Worm (Caenorhabditis elegans) whole organism, mixed stage, embryonic: ENCODE results near the gene F55G7.4.

Experiments used
- M03D4.4 ChIP-seq: sonication (generic microtip); optimal IDR thresholded peaks from 2 replicates; lab custom pipeline; 2017; ENCODE audit warnings: mild to moderate bottlenecking, missing genetic modification characterization, missing compliant biosample characterization
- bed-3 ChIP-seq: fragments of 200-800 bp; sonication (Bioruptor generic); optimal IDR thresholded peaks from 3 replicates; lab custom pipeline; 2018; ENCODE audit warnings: mild to moderate bottlenecking, missing genetic modification characterization, moderate library complexity, missing compliant biosample characterization
- blmp-1 ChIP-seq: fragments of 150-350 bp; optimal IDR thresholded peaks from 2 replicates; lab custom pipeline; 2014; ENCODE audit warnings: missing biosample characterization, missing genetic modification characterization
- ceh-39 ChIP-seq: fragments of 150-350 bp; optimal IDR thresholded peaks from 2 replicates; lab custom pipeline; 2014; ENCODE audit warnings: missing biosample characterization, missing genetic modification characterization
- ceh-43 ChIP-seq: fragments of 200-800 bp; sonication (Bioruptor generic); optimal IDR thresholded peaks from 2 replicates; lab custom pipeline; 2018; ENCODE audit warnings: mild to moderate bottlenecking, missing genetic modification characterization, moderate library complexity, missing compliant biosample characterization
- cnd-1 ChIP-seq: fragments of 200-800 bp; sonication (Bioruptor generic); optimal IDR thresholded peaks from 2 replicates; lab custom pipeline; 2018; ENCODE audit warnings: mild to moderate bottlenecking, missing genetic modification characterization, missing compliant biosample characterization
- elt-1 ChIP-seq: sonication (generic microtip); optimal IDR thresholded peaks from 2 replicates; lab custom pipeline; 2017; ENCODE audit warnings: missing genetic modification characterization, mild to moderate bottlenecking, missing compliant biosample characterization, antibody characterized with exemption, moderate library complexity, borderline replicate concordance; ENCODE audit not compliant: insufficient read depth
- elt-3 ChIP-seq: fragments of 150-350 bp; optimal IDR thresholded peaks from 2 replicates; lab custom pipeline; 2014; ENCODE audit warnings: missing biosample characterization, missing genetic modification characterization
- flh-1 ChIP-seq: fragments of 200-800 bp; sonication (Bioruptor generic); optimal IDR thresholded peaks from 2 replicates; lab custom pipeline; 2018; ENCODE audit warnings: mild to moderate bottlenecking, missing genetic modification characterization, moderate library complexity, missing compliant biosample characterization
- ham-2 ChIP-seq: fragments of 200-800 bp; sonication (Bioruptor generic); optimal IDR thresholded peaks from 2 replicates; lab custom pipeline; 2018; ENCODE audit warnings: mild to moderate bottlenecking, missing genetic modification characterization, missing compliant biosample characterization
- hlh-1 ChIP-seq: fragments of 150-350 bp; optimal IDR thresholded peaks from 2 replicates; lab custom pipeline; 2014; ENCODE audit warnings: missing biosample characterization, missing genetic modification reagents, missing genetic modification characterization
- lin-13 ChIP-seq: fragments of 150-350 bp; optimal IDR thresholded peaks from 2 replicates; lab custom pipeline; 2014; ENCODE audit warnings: missing biosample characterization, missing genetic modification characterization
- lin-32 ChIP-seq: fragments of 200-800 bp; sonication (Bioruptor generic); optimal IDR thresholded peaks from 2 replicates; lab custom pipeline; 2018; ENCODE audit warnings: mild to moderate bottlenecking, missing genetic modification characterization, missing compliant biosample characterization
- lsy-2 ChIP-seq: fragments of 150-350 bp; optimal IDR thresholded peaks from 2 replicates; lab custom pipeline; 2014; ENCODE audit warnings: missing biosample characterization, missing genetic modification characterization
- mab-5 ChIP-seq: fragments of 150-350 bp; optimal IDR thresholded peaks from 2 replicates; lab custom pipeline; 2014; ENCODE audit warnings: missing biosample characterization, missing genetic modification characterization
- mep-1 ChIP-seq: fragments of 150-350 bp; optimal IDR thresholded peaks from 2 replicates; lab custom pipeline; 2017; ENCODE audit warnings: missing biosample characterization, missing genetic modification reagents, missing genetic modification characterization, inconsistent platforms
- mls-2 ChIP-seq: sonication (generic microtip); optimal IDR thresholded peaks from 2 replicates; lab custom pipeline; 2016; ENCODE audit warnings: mild to moderate bottlenecking, missing genetic modification characterization, moderate library complexity, missing compliant biosample characterization
- nhr-12 ChIP-seq: fragments of 150-350 bp; optimal IDR thresholded peaks from 2 replicates; lab custom pipeline; 2014; ENCODE audit warnings: missing biosample characterization, missing genetic modification characterization
- nhr-2 ChIP-seq: fragments of 150-350 bp; optimal IDR thresholded peaks from 2 replicates; lab custom pipeline; 2014; ENCODE audit warnings: missing biosample characterization, missing genetic modification characterization
- nhr-237 ChIP-seq: fragments of 150-350 bp; optimal IDR thresholded peaks from 2 replicates; lab custom pipeline; 2014; ENCODE audit warnings: missing biosample characterization, missing genetic modification characterization
- nhr-28 ChIP-seq: fragments of 150-350 bp; optimal IDR thresholded peaks from 2 replicates; lab custom pipeline; 2014; ENCODE audit warnings: missing biosample characterization, missing genetic modification characterization
- nhr-76 ChIP-seq: sonication (generic microtip); optimal IDR thresholded peaks from 2 replicates; lab custom pipeline; 2017; ENCODE audit warnings: missing biosample characterization, missing genetic modification characterization
- pha-4 ChIP-seq: fragments of 150-350 bp; optimal IDR thresholded peaks from 2 replicates; lab custom pipeline; 2018; ENCODE audit warnings: missing biosample characterization, missing genetic modification reagents, missing genetic modification characterization
- sem-2 ChIP-seq: fragments of 200-800 bp; sonication (Bioruptor generic); optimal IDR thresholded peaks from 2 replicates; lab custom pipeline; 2018; ENCODE audit warnings: mild to moderate bottlenecking, missing genetic modification characterization, missing compliant biosample characterization
- snpc-4 ChIP-seq: fragments of 150-350 bp; optimal IDR thresholded peaks from 2 replicates; lab custom pipeline; 2014; ENCODE audit warnings: missing biosample characterization, missing genetic modification characterization
- sptf-1 ChIP-seq: sonication (generic microtip); optimal IDR thresholded peaks from 2 replicates; lab custom pipeline; 2017; ENCODE audit warnings: mild to moderate bottlenecking, missing genetic modification characterization, moderate library complexity, missing compliant biosample characterization
- tbx-8 ChIP-seq: fragments of 200-800 bp; sonication (Bioruptor generic); optimal IDR thresholded peaks from 2 replicates; lab custom pipeline; 2018; ENCODE audit warnings: mild to moderate bottlenecking, missing genetic modification characterization, moderate library complexity, missing compliant biosample characterization
- unc-39 ChIP-seq: fragments of 150-350 bp; optimal IDR thresholded peaks from 2 replicates; lab custom pipeline; 2014; ENCODE audit warnings: missing biosample characterization, missing genetic modification characterization
- ztf-11 ChIP-seq: fragments of 150-350 bp; optimal IDR thresholded peaks from 2 replicates; lab custom pipeline; 2014; ENCODE audit warnings: missing biosample characterization, missing genetic modification characterization

F55G7.4 gene

DNA sequence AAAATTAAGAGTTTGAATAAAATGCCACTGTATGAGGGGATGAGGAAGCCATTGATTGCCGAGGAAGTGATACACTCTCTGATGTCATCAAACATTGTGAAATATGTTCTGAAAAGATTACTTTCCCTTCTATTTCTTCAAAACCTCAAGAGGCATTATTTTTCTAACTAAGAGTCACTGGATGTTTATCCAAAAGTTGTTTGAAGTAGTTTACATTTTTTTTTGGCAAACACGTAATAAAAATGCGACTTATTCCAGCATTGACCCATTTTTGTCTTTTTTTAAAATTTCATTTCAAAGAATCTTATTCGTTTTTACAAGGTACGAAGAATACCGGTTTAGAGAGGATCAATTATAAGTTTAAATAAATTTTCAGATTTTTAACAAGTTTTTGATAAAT lies 20.4 kb upstream of the F55G7.4 start, which contains the start of gene Y62H9A.11:
Gene Y62H9A.11, minus strand, starts transcription at position 101 of the 400 bp plus-strand sequence.
- TF ChIP-seq unc-39 (no peak), ztf-11 (tag; lab: Kevin White, UChicago) (no peak), nhr-2 (tag; lab: Kevin White, UChicago) (no peak), bed-3 (GFP tag; lab: Kevin White, UChicago) (no peak), ceh-43 (GFP tag; lab: Kevin White, UChicago) (no peak), lin-32 (GFP tag; lab: Kevin White, UChicago) (no peak)

DNA sequence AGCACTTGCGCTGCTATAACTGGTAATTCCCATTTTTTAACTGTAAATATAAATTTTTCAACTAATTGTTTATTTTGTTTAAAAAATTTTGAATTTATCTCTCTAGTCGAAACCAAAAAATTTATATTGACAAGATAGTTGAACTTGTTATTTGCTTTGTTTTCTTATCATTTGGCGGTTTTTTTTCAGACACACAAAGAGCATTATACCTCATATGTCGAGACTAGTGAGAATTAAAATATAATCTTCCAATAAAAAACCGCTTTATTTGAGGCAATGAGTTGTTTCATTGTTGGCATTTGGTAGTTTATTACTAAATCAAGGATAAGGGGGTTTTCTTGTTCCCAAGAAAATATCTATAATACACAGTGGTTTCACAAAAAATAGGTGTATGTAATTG lies 19.5 kb upstream of the F55G7.4 start:
- TF ChIP-seq bed-3 (GFP tag; lab: Kevin White, UChicago): no peak
- no peak for TF ChIP-seq hlh-1
- TF ChIP-seq lsy-2 (tag; lab: Kevin White, UChicago): no peak
- no peak for TF ChIP-seq mab-5 (tag; lab: Kevin White, UChicago)
- no peak for TF ChIP-seq pha-4
- TF ChIP-seq ceh-43 (GFP tag; lab: Kevin White, UChicago): no peak
- TF ChIP-seq nhr-76: no peak
- TF ChIP-seq nhr-12: no peak
- TF ChIP-seq M03D4.4 (tag; lab: Kevin White, UChicago): no peak
- no peak for TF ChIP-seq ham-2
- no peak for TF ChIP-seq lin-13
- no peak for TF ChIP-seq nhr-2 (tag; lab: Kevin White, UChicago)
- no peak for TF ChIP-seq sptf-1 (tag; lab: Kevin White, UChicago)
- no peak for TF ChIP-seq tbx-8 (GFP tag; lab: Kevin White, UChicago)
- no peak for TF ChIP-seq snpc-4 (tag; lab: Kevin White, UChicago)
- TF ChIP-seq ceh-39: no peak
- no peak for TF ChIP-seq mls-2 (tag; lab: Kevin White, UChicago)
- TF ChIP-seq, all 35 proteins: peak for 0

DNA sequence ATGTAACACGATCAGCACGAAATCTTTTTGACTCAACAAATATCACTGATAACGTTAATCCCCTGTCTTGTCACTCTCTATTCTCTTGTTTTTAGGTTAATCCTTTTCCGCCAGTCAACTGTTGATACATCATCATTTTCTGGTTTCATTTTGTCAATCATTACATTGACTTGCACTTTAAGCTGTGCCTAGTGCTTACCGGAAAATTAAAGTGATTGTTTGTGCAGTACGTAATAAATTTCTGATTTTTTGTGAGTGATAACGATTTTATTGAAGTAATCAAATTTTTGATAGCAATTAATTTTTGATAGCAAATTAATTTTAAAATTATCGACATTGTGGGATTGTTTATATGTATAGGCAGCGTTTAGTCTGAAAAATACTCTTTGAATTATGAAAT lies 18.5 kb upstream of the F55G7.4 start:
- no peak for TF ChIP-seq sptf-1 (tag; lab: Kevin White, UChicago)
- TF ChIP-seq tbx-8 (GFP tag; lab: Kevin White, UChicago): no peak
- no peak for TF ChIP-seq mab-5 (tag; lab: Kevin White, UChicago)
- TF ChIP-seq elt-3 (tag; lab: Kevin White, UChicago): no peak
- TF ChIP-seq lin-32 (GFP tag; lab: Kevin White, UChicago): no peak
- no peak for TF ChIP-seq flh-1 (GFP tag; lab: Kevin White, UChicago)
- no peak for TF ChIP-seq mep-1 (tag; lab: Kevin White, UChicago)
- TF ChIP-seq M03D4.4 (tag; lab: Kevin White, UChicago): no peak

DNA sequence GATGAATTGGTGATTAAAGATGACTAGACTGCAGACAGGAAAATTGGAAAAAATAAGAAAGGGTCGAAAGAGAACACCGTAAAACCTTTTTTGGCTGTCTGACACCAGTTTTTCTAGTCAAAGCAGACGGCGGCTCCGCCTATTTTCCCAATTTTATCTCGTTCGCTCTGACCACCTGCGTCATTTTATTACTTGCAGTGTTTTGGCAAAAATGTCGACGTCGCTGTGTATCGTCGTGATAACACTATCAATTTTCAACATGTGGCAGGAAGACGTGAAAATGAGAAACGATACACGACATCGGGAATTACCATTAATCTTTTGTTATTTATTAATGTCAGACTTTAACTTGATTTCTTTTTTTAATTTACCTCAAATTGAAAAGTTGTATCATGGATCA lies 17.6 kb upstream of the F55G7.4 start, which contains the start of gene Y62H9A.15:
Gene Y62H9A.15, minus strand, starts transcription at position 100 of the 400 bp plus-strand sequence.
- TF ChIP-seq lin-32 (GFP tag; lab: Kevin White, UChicago): no peak
- TF ChIP-seq pha-4: no peak
- TF ChIP-seq unc-39: no peak

DNA sequence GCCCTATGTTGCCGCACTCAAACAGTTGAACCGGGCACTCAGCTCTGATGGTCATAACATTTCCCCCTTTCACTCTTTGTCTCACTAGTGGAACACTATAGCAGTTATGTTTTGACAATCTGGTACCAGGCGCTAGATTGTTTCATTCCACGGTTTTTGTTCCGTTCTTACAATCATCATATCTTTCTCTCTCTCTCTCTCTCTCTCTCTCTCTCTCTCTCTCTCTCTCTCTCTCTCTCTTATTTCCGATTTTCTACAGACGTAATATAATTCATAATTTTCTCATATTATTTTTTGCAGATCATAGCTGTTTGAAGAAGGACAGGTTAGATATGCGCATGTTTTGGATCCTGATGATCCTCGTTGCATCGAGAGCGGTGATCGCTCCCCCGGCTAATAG lies 13.9 kb upstream of the F55G7.4 start, which contains the start of gene Y62H9A.12:
Gene Y62H9A.12, plus strand, starts transcription at position 301 of the 400 bp plus-strand sequence.
- TF ChIP-seq bed-3 (GFP tag; lab: Kevin White, UChicago): no peak
- TF ChIP-seq blmp-1 (tag; lab: Kevin White, UChicago): no peak
- no peak for TF ChIP-seq nhr-28 (tag; lab: Kevin White, UChicago)
- no peak for TF ChIP-seq cnd-1
- TF ChIP-seq ceh-43 (GFP tag; lab: Kevin White, UChicago): no peak
- no peak for TF ChIP-seq nhr-2 (tag; lab: Kevin White, UChicago)
- no peak for TF ChIP-seq flh-1 (GFP tag; lab: Kevin White, UChicago)
- TF ChIP-seq elt-1 (tag; lab: Kevin White, UChicago): no peak
- TF ChIP-seq mab-5 (tag; lab: Kevin White, UChicago): no peak
- no peak for TF ChIP-seq lin-13
- TF ChIP-seq snpc-4 (tag; lab: Kevin White, UChicago): no peak
- no peak for TF ChIP-seq nhr-237 (tag; lab: Kevin White, UChicago)

DNA sequence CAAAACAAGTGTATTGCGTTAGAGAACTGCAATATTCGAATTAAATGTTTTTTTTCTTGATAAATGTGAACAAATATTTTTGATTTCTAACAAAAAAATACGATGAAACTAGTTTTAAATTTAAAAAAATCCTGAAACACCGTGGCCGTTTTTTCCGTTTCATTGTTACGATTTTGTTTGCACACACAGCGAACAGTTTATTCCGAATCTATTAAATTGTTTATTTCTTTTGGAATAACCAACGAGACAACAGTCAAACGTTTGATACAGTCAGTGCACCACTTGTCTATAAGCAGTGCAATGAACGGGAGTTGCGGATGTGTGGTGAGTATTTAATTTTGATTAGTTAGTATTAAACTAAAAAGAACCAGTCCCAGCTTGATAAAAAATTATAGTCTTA lies 11.0 kb upstream of the F55G7.4 start, which contains the start of gene Y62H9A.13:
Gene Y62H9A.13, plus strand, starts transcription at position 301 of the 400 bp plus-strand sequence.
- no peak for TF ChIP-seq nhr-28 (tag; lab: Kevin White, UChicago)
- no peak for TF ChIP-seq sptf-1 (tag; lab: Kevin White, UChicago)
- no peak for TF ChIP-seq M03D4.4 (tag; lab: Kevin White, UChicago)
- TF ChIP-seq lin-32 (GFP tag; lab: Kevin White, UChicago): no peak
- no peak for TF ChIP-seq hlh-1
- no peak for TF ChIP-seq sem-2 (GFP tag; lab: Kevin White, UChicago)
